Fruit fly (Drosophila melanogaster) whole organism, embryonic: ENCODE measurements around the gene sick.

Source experiments
- CG10209 ChIP-seq: fragments of 200-800 bp; sonication (Bioruptor generic); optimal IDR thresholded peaks from 3 replicates; lab custom pipeline; 2017; ENCODE audit warnings: missing biosample characterization, mild to moderate bottlenecking, missing genetic modification characterization, missing genetic modification reagents
- CG11456 ChIP-seq: fragments of 200-800 bp; sonication (Bioruptor generic); IDR thresholded peaks from 3 replicates; pipeline ENCODE4 v1.3.6; 2022; ENCODE audit warnings: missing biosample characterization, missing genetic modification characterization
- HHEX ChIP-seq: fragments of 200-800 bp; sonication (Bioruptor generic); optimal IDR thresholded peaks from 3 replicates; lab custom pipeline; 2017; ENCODE audit warnings: missing biosample characterization, mild to moderate bottlenecking, missing genetic modification characterization, missing genetic modification reagents
- bigmax ChIP-seq: fragments of 200-800 bp; sonication (Bioruptor generic); optimal IDR thresholded peaks from 2 replicates; lab custom pipeline; 2018; ENCODE audit warnings: missing biosample characterization, mild to moderate bottlenecking, missing genetic modification characterization
- eve ChIP-seq, 2 experiments: fragments of >200 bp; optimal IDR thresholded peaks; 2 replicates each; lab custom pipeline; 2017; ENCODE audit warnings: missing biosample characterization in 2 of 2, missing genetic modification characterization in 2 of 2
- mam ChIP-seq: fragments of 200-800 bp; sonication (Bioruptor generic); optimal IDR thresholded peaks from 3 replicates; lab custom pipeline; 2016; ENCODE audit warnings: missing biosample characterization, missing genetic modification characterization
- yki ChIP-seq: fragments of >200 bp; optimal IDR thresholded peaks from 3 replicates; lab custom pipeline; 2018

dm6 chr2L:19892450-19892849, 96.3 kb downstream of the sick start, which contains the start of gene CG10481:
- TF ChIP-seq yki (lab: Kevin White, UChicago): no peak
- TF ChIP-seq mam (GFP tag; lab: Kevin White, UChicago): no peak
- TF ChIP-seq HHEX (GFP tag; lab: Kevin White, UChicago): no peak
- no peak for TF ChIP-seq CG11456
- no peak for TF ChIP-seq eve (GFP tag; optimal IDR thresholded peaks at IDR 0.05; lab: Kevin White, UChicago)
- no peak for TF ChIP-seq CG10209 (GFP tag; lab: Kevin White, UChicago)
- no peak for TF ChIP-seq bigmax (GFP tag; lab: Kevin White, UChicago)
